Fruit fly (Drosophila melanogaster) whole organism, prepupa: ENCODE data around the gene CG10550.

Experiments used
- Blimp-1 ChIP-seq: fragments of 200-800 bp; sonication (Bioruptor generic); optimal IDR thresholded peaks from 3 replicates; lab custom pipeline; 2017; ENCODE audit warnings: missing biosample characterization, missing genetic modification characterization, mild to moderate bottlenecking, moderate library complexity, missing genetic modification reagents
- CG10631 ChIP-seq: fragments of 200-800 bp; sonication (Bioruptor generic); optimal IDR thresholded peaks from 2 replicates; lab custom pipeline; 2016; ENCODE audit warnings: missing biosample characterization, missing genetic modification characterization
- CG11294 ChIP-seq: fragments of 200-800 bp; sonication (Bioruptor generic); IDR thresholded peaks from 2 replicates; pipeline ENCODE4 v1.3.6; 2022; ENCODE audit warnings: missing biosample characterization, missing genetic modification characterization
- CG11762 ChIP-seq: fragments of 200-800 bp; sonication (Bioruptor generic); optimal IDR thresholded peaks from 3 replicates; lab custom pipeline; 2016; ENCODE audit warnings: missing biosample characterization, missing genetic modification characterization; ENCODE audit not compliant: insufficient read depth
- CG3032 ChIP-seq: fragments of 200-800 bp; optimal IDR thresholded peaks from 2 replicates; lab custom pipeline; 2019; ENCODE audit warnings: missing biosample characterization, mild to moderate bottlenecking, missing genetic modification characterization, moderate library complexity
- CG4318 ChIP-seq: fragments of 200-800 bp; sonication (Bioruptor generic); optimal IDR thresholded peaks from 3 replicates; lab custom pipeline; 2017; ENCODE audit warnings: missing biosample characterization, mild to moderate bottlenecking, missing genetic modification characterization
- CG6792 ChIP-seq: fragments of 200-800 bp; sonication (Bioruptor generic); optimal IDR thresholded peaks from 3 replicates; lab custom pipeline; 2016; ENCODE audit warnings: missing biosample characterization, missing genetic modification characterization
- CG6854 ChIP-seq: fragments of 200-800 bp; sonication (Bioruptor generic); optimal IDR thresholded peaks from 2 replicates; lab custom pipeline; 2017; ENCODE audit warnings: missing biosample characterization, mild to moderate bottlenecking, missing genetic modification characterization
- CG8632 ChIP-seq: fragments of 200-800 bp; sonication (Bioruptor generic); optimal IDR thresholded peaks from 3 replicates; lab custom pipeline; 2016; ENCODE audit warnings: missing biosample characterization, missing genetic modification characterization
- Ets21C ChIP-seq: fragments of 200-800 bp; sonication (Bioruptor generic); optimal IDR thresholded peaks from 3 replicates; lab custom pipeline; 2016; ENCODE audit warnings: missing biosample characterization, missing genetic modification characterization
- Ets96B ChIP-seq: fragments of 200-800 bp; optimal IDR thresholded peaks from 2 replicates; lab custom pipeline; 2019; ENCODE audit warnings: missing biosample characterization, mild to moderate bottlenecking, missing genetic modification characterization, moderate library complexity
- Gug ChIP-seq: fragments of 200-800 bp; sonication (Bioruptor generic); IDR thresholded peaks from 2 replicates; pipeline ENCODE4 v1.3.6; 2022; ENCODE audit warnings: missing biosample characterization, missing genetic modification characterization
- Hr38 ChIP-seq: sonication (Bioruptor generic); optimal IDR thresholded peaks from 2 replicates; lab custom pipeline; 2016; ENCODE audit warnings: missing biosample characterization, missing genetic modification characterization
- Hr39 ChIP-seq: fragments of 200-800 bp; sonication (Bioruptor generic); optimal IDR thresholded peaks from 2 replicates; lab custom pipeline; 2016; ENCODE audit warnings: missing biosample characterization, missing genetic modification characterization
- Hr4 ChIP-seq: fragments of 200-800 bp; sonication (Bioruptor generic); optimal IDR thresholded peaks from 3 replicates; lab custom pipeline; 2016; ENCODE audit warnings: missing biosample characterization, missing genetic modification characterization
- Lpt ChIP-seq: fragments of 200-800 bp; sonication (Bioruptor generic); optimal IDR thresholded peaks from 3 replicates; lab custom pipeline; 2016; ENCODE audit warnings: missing biosample characterization, missing genetic modification characterization
- Met ChIP-seq: fragments of 200-800 bp; sonication (Bioruptor generic); optimal IDR thresholded peaks from 3 replicates; lab custom pipeline; 2016; ENCODE audit warnings: missing biosample characterization, missing genetic modification characterization
- Smox ChIP-seq: fragments of 200-800 bp; sonication (Bioruptor generic); optimal IDR thresholded peaks from 3 replicates; lab custom pipeline; 2016; ENCODE audit warnings: missing biosample characterization, missing genetic modification characterization
- Sox14 ChIP-seq: fragments of 200-800 bp; sonication (Bioruptor generic); optimal IDR thresholded peaks from 3 replicates; lab custom pipeline; 2016; ENCODE audit warnings: missing biosample characterization, missing genetic modification characterization
- Sox15 ChIP-seq: fragments of 200-800 bp; sonication (Bioruptor generic); optimal IDR thresholded peaks from 3 replicates; lab custom pipeline; 2016; ENCODE audit warnings: missing biosample characterization, missing genetic modification characterization
- achi ChIP-seq: fragments of 200-800 bp; sonication (Bioruptor generic); optimal IDR thresholded peaks from 3 replicates; lab custom pipeline; 2016; ENCODE audit warnings: missing biosample characterization, missing genetic modification characterization
- eg ChIP-seq: fragments of 200-800 bp; sonication (Bioruptor generic); IDR thresholded peaks from 3 replicates; pipeline ENCODE4 v1.3.6; 2022; ENCODE audit warnings: missing biosample characterization, missing genetic modification characterization
- esn ChIP-seq: fragments of 200-800 bp; sonication (Bioruptor generic); optimal IDR thresholded peaks from 2 replicates; lab custom pipeline; 2016; ENCODE audit warnings: missing biosample characterization, mild to moderate bottlenecking, missing genetic modification characterization, moderate library complexity
- fd59A ChIP-seq: fragments of 200-800 bp; sonication (Bioruptor generic); optimal IDR thresholded peaks from 2 replicates; lab custom pipeline; 2017; ENCODE audit warnings: missing biosample characterization, mild to moderate bottlenecking, missing genetic modification characterization, missing genetic modification reagents
- fd85E ChIP-seq: fragments of 200-800 bp; sonication (Bioruptor generic); optimal IDR thresholded peaks from 3 replicates; lab custom pipeline; 2016; ENCODE audit warnings: missing biosample characterization, missing genetic modification characterization
- fkh ChIP-seq: fragments of 200-800 bp; sonication (Bioruptor generic); optimal IDR thresholded peaks from 3 replicates; lab custom pipeline; 2017; ENCODE audit warnings: missing biosample characterization, mild to moderate bottlenecking, missing genetic modification characterization, moderate library complexity
- pdm3 ChIP-seq: fragments of 200-800 bp; sonication (Bioruptor generic); optimal IDR thresholded peaks from 3 replicates; lab custom pipeline; 2016; ENCODE audit warnings: missing biosample characterization, missing genetic modification characterization
- ss ChIP-seq, 2 experiments: fragments of 200-800 bp; sonication (Bioruptor generic); optimal IDR thresholded peaks; 2 replicates in 1 of 2; 3 replicates in 1 of 2; lab custom pipeline; 2017 to 2018; ENCODE audit warnings: mild to moderate bottlenecking in 2 of 2, missing biosample characterization in 2 of 2, missing genetic modification characterization in 2 of 2, moderate library complexity in 1 of 2
- svp ChIP-seq: fragments of 200-800 bp; sonication (Bioruptor generic); peaks from one replicate; lab custom pipeline; 2016; ENCODE audit warnings: missing biosample characterization, missing genetic modification characterization
- topi ChIP-seq: fragments of 200-800 bp; sonication (Bioruptor generic); optimal IDR thresholded peaks from 3 replicates; lab custom pipeline; 2016; ENCODE audit warnings: missing biosample characterization, missing genetic modification characterization
- vri ChIP-seq: fragments of 200-800 bp; sonication (Bioruptor generic); optimal IDR thresholded peaks from 3 replicates; lab custom pipeline; 2016; ENCODE audit warnings: missing biosample characterization, mild to moderate bottlenecking, missing genetic modification characterization

CG10550 gene

dm6 chr3R:25309175-25309574, 984 bp upstream of the CG10550 start:
- TF ChIP-seq CG11294 (GFP tag; lab: Robert Waterston, UW) = no peak
- no peak for TF ChIP-seq Met
- peak; percentile 9 for TF ChIP-seq vri (GFP tag; lab: Kevin White, UChicago)
- TF ChIP-seq, all 60 proteins: peak for 1

DNA sequence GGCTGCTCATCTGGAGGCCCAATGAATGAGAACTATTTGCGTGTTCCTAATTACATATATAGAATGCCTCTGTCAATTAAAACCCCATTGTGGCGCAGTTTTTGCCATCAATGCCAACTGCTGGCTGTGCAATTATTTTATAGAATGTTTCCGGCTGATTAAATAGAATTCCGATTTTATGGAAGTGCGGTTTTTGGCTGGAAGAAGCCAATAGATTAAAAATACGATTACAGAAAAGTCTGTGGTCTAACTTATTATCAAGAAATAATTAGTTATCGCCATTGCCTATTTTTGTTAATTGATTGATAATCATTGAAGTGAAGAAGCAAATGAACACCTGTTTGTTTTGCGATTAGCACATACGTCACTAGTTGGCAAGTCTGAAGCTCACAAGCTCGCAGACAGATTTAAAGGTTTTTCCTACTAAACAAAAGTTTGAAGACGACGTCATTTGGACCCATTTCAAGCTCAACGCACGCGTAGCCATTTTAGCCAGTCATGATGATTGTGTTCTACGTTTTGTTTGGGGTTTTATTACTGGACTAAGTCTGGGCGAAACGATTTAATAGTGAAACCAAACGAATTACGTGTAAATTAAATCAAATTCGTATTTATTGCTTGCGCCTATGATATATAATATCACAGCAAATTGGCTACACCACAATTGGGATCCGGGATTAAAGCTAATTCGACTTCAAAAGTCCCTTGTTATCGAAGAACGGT, 2.2 kb downstream of the CG10550 start:
- TF ChIP-seq Hr39 (GFP tag; lab: Kevin White, UChicago) (no peak), fd85E (GFP tag; lab: Kevin White, UChicago) (no peak), fkh (peak; percentile 56), vri (GFP tag; lab: Kevin White, UChicago) (peak; percentile 26), Lpt (GFP tag; lab: Kevin White, UChicago) (no peak), pdm3 (GFP tag; lab: Kevin White, UChicago) (no peak), Hr4 (no peak), Blimp-1 (GFP tag; lab: Kevin White, UChicago) (no peak), Ets96B (tag; lab: Kevin White, UChicago) (no peak)

dm6 chr3R:25303857-25304440, 4.2 kb downstream of the CG10550 start, which contains the start of gene CG31436:
TSS of gene CG31436 (plus strand) at chr3R:25304137.
- TF ChIP-seq fkh = peak; percentile 45
- no peak for TF ChIP-seq achi (GFP tag; lab: Kevin White, UChicago)
- no peak for TF ChIP-seq esn (GFP tag; lab: Kevin White, UChicago)
- no peak for TF ChIP-seq Sox15
- TF ChIP-seq svp (GFP tag; lab: Kevin White, UChicago) = peak; percentile 97
- TF ChIP-seq, all 60 proteins: peak for 2

- TF ChIP-seq svp (GFP tag; lab: Kevin White, UChicago) (no peak), fd59A (GFP tag; lab: Kevin White, UChicago) (no peak), Blimp-1 (GFP tag; lab: Kevin White, UChicago) (no peak), Smox (GFP tag; lab: Kevin White, UChicago) (no peak), CG11762 (GFP tag; lab: Kevin White, UChicago) (no peak), CG3032 (tag; lab: Kevin White, UChicago) (no peak), Hr38 (GFP tag; lab: Kevin White, UChicago) (no peak), Hr39 (GFP tag; lab: Kevin White, UChicago) (no peak), CG6792 (GFP tag; lab: Kevin White, UChicago) (no peak), ss (GFP tag; optimal IDR thresholded peaks at IDR 0.05; lab: Kevin White, UChicago) (no peak), Ets21C (no peak), eg (GFP tag; lab: Robert Waterston, UW) (no peak), CG8632 (GFP tag; lab: Kevin White, UChicago) (no peak), Sox14 (no peak)
Observed at dm6 chr3R:25302239-25302638, 6.0 kb downstream of the CG10550 start, which contains the start of gene CG31370. TSS of gene CG31370 (plus strand) at chr3R:25302464.

DNA sequence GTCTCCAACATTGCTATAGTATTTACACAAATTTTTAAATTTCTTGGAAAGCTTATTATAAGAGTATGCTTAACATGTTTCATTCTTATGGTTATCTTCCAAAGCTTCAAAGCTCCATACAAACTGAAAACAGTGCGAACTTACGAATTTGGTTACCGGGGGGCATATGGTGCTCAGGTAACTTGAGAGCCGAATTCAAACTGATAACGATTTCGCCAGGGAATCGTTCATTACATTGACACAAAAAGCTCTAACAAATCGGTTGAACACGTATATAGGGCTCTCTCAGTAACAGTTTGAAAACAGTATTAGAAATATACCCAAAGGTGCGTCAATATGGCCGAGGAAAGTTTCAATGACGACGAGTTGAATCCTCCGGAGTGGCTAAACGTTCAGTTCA, 7.6 kb downstream of the CG10550 start, which contains the start of gene CG13659:
Gene CG13659, plus strand, starts transcription at position 317 of the 400 bp plus-strand sequence.
- TF ChIP-seq Gug (GFP tag; lab: Robert Waterston, UW) (no peak), CG6792 (GFP tag; lab: Kevin White, UChicago) (no peak), CG10631 (GFP tag; lab: Kevin White, UChicago) (no peak), vri (GFP tag; lab: Kevin White, UChicago) (peak; percentile 3), CG11294 (GFP tag; lab: Robert Waterston, UW) (no peak), topi (no peak), CG6854 (no peak), CG4318 (GFP tag; lab: Kevin White, UChicago) (no peak)
